Fruit fly (Drosophila melanogaster): ENCODE measurements around the gene Esyt2.

DNA sequence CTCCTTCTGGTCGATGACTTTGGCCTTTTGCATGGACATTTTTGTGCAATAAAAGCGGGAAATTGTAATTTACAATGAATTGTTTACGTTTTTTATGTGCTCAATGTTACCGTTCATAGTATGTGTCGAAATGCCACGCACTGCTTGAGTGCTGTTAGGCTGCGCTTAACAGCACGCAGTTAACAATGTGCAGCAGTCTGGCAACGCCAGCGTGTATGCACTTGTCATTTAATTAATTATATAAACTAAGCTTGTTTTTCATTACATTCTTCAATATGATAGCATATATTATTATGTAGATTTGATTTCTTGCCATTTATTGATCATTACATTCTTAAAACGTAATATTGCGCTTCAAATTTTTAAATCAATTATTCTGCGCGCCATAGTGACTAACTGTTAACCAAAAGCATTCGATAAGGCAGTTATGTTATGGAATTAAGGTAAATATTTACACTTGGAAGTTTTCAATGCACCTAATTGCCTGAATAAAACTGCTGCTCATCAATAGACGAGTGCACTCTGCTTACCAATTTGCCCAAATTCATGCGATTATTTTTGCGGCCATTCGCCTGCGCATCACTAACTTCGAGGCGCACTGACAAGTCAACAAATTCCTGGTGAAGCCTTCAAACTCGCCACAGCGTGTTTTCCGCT lies 40.7 kb downstream of the Esyt2 start, which contains the start of the genes CG13625 and mld:
- TF ChIP-seq pan (optimal IDR thresholded peaks at IDR 0.05) (no peak), dl (GFP tag; optimal IDR thresholded peaks at IDR 0.05; ENCODE audit: insufficient read depth in 1 of 2, partially characterized antibody in 2 of 2) (no peak), usp (GFP tag; optimal IDR thresholded peaks at IDR 0.05) (no peak)
